Worm (Caenorhabditis elegans): Measurements from ENCODE around the gene fbxa-22.

DNA sequence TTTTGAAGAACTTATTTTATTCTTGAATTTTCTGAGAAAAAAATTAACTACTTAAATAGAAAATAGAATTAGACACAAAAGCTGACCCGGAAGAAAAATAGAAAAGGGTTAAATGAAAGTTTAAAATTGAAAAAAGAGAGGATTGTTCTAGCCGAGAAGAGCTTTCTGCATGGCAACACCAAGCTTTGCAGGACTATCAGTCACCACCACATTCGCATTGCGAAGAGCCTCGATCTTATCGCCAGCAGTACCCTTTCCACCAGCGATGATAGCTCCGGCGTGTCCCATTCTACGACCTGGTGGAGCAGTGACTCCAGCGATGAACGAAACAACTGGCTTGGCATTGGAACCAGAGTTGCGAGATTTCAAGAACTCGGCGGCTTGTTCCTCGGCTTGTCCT lies 38.5 kb upstream of the fbxa-22 start:
- TF ChIP-seq tag-97 (GFP tag; IDR thresholded peaks at IDR 0.05) (no peak), ama-1 (optimal IDR thresholded peaks at IDR 0.05) (no peak)
